Worm (Caenorhabditis elegans): ENCODE results near the gene T07G12.3.

DNA sequence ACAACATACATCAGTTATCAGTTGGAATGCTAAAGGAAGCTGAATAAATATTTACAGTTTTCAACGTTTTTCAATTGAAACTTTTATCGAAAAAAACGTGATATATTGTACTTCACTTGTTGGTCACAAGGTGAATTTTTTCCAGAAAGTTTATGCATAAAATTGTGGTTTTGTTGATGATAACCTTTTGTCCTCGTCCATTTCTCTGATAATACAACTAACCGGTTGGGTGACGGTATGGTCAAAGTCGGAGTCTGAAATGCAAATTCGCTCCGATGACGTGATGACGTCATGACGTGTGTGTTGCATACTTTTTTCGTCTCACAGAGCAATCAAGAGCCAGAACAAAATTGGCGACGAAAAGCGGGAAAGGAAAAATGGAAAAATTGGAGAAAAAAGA lies 22.3 kb upstream of the T07G12.3 start:
- TF ChIP-seq C04F5.9 (tag; optimal IDR thresholded peaks at IDR 0.05) (no peak), mdl-1 (tag; optimal IDR thresholded peaks at IDR 0.05) (no peak), lin-14 (GFP tag; optimal IDR thresholded peaks at IDR 0.05) (peak; percentile 24), ztf-4 (tag; optimal IDR thresholded peaks at IDR 0.05) (no peak), ztf-11 (tag; optimal IDR thresholded peaks at IDR 0.05) (no peak), nhr-28 (tag; optimal IDR thresholded peaks at IDR 0.05) (no peak), rnt-1 (tag; optimal IDR thresholded peaks at IDR 0.05) (no peak), unc-30 (tag; optimal IDR thresholded peaks at IDR 0.05) (no peak), blmp-1 (tag; optimal IDR thresholded peaks at IDR 0.05) (no peak), pqm-1 (tag; optimal IDR thresholded peaks at IDR 0.05) (no peak), fos-1 (tag; optimal IDR thresholded peaks at IDR 0.05) (no peak), unc-130 (tag; optimal IDR thresholded peaks at IDR 0.05) (no peak), mep-1 (tag; optimal IDR thresholded peaks at IDR 0.05) (no peak), pax-3 (tag; optimal IDR thresholded peaks at IDR 0.05) (no peak)

Data from whole organism, L1 larva.